Fruit fly (Drosophila melanogaster) whole organism, embryonic: ENCODE results near the gene Acn.

Source experiments
- Abd-B ChIP-seq: fragments of 200-800 bp; sonication (Bioruptor generic); optimal IDR thresholded peaks from 2 replicates; lab custom pipeline; 2018; ENCODE audit warnings: missing biosample characterization, mild to moderate bottlenecking, missing genetic modification characterization, moderate library complexity
- Bteb2 ChIP-seq: fragments of 200-800 bp; sonication (Bioruptor generic); optimal IDR thresholded peaks from 2 replicates; lab custom pipeline; 2016; ENCODE audit warnings: missing biosample characterization, missing genetic modification characterization
- CG11456 ChIP-seq: fragments of 200-800 bp; sonication (Bioruptor generic); IDR thresholded peaks from 3 replicates; pipeline ENCODE4 v1.3.6; 2022; ENCODE audit warnings: missing biosample characterization, missing genetic modification characterization
- CG11695 ChIP-seq: fragments of 200-800 bp; sonication (Bioruptor generic); IDR thresholded peaks from 3 replicates; pipeline ENCODE4 v1.3.6; 2022; ENCODE audit warnings: missing biosample characterization, missing genetic modification characterization
- CG12769 ChIP-seq: fragments of 200-800 bp; sonication (Bioruptor generic); optimal IDR thresholded peaks from 2 replicates; lab custom pipeline; 2019; ENCODE audit warnings: missing biosample characterization, mild to moderate bottlenecking, missing genetic modification characterization, moderate library complexity
- CG13624 ChIP-seq: fragments of 200-800 bp; sonication (Bioruptor generic); optimal IDR thresholded peaks from 2 replicates; lab custom pipeline; 2016; ENCODE audit warnings: missing biosample characterization, missing genetic modification characterization
- CG1603 ChIP-seq: fragments of 200-800 bp; sonication (Bioruptor generic); optimal IDR thresholded peaks from 2 replicates; lab custom pipeline; 2019; ENCODE audit warnings: missing biosample characterization, mild to moderate bottlenecking, missing genetic modification characterization, moderate library complexity
- CG1647 ChIP-seq: fragments of 200-800 bp; sonication (Bioruptor generic); optimal IDR thresholded peaks from 3 replicates; lab custom pipeline; 2016; ENCODE audit warnings: missing biosample characterization, missing genetic modification characterization
- CG16863 ChIP-seq: fragments of 200-800 bp; sonication (Bioruptor generic); optimal IDR thresholded peaks from 3 replicates; lab custom pipeline; 2016; ENCODE audit warnings: missing biosample characterization, missing genetic modification characterization
- CG33213 ChIP-seq: fragments of 200-800 bp; sonication (Bioruptor generic); optimal IDR thresholded peaks from 3 replicates; lab custom pipeline; 2016; ENCODE audit warnings: missing biosample characterization, missing genetic modification characterization
- CG3407 ChIP-seq: fragments of 200-800 bp; sonication (Bioruptor generic); optimal IDR thresholded peaks from 2 replicates; lab custom pipeline; 2018; ENCODE audit warnings: missing biosample characterization, mild to moderate bottlenecking, missing genetic modification characterization
- CG34376 ChIP-seq: fragments of 200-800 bp; sonication (Bioruptor generic); optimal IDR thresholded peaks from 2 replicates; lab custom pipeline; 2018; ENCODE audit warnings: missing biosample characterization, mild to moderate bottlenecking, missing genetic modification characterization
- CG34422 ChIP-seq: fragments of 200-800 bp; sonication (Bioruptor generic); IDR thresholded peaks from 3 replicates; pipeline ENCODE4 v1.3.6; 2022; ENCODE audit warnings: missing biosample characterization, missing genetic modification characterization
- CG6654 ChIP-seq: fragments of 200-800 bp; sonication (Bioruptor generic); optimal IDR thresholded peaks from 2 replicates; lab custom pipeline; 2017; ENCODE audit warnings: missing biosample characterization, mild to moderate bottlenecking, missing genetic modification characterization
- CG7928 ChIP-seq: fragments of 200-800 bp; sonication (Bioruptor generic); optimal IDR thresholded peaks from 2 replicates; lab custom pipeline; 2017; ENCODE audit warnings: missing biosample characterization, mild to moderate bottlenecking, missing genetic modification characterization
- Camta ChIP-seq: fragments of 200-800 bp; sonication (Bioruptor generic); optimal IDR thresholded peaks from 2 replicates; lab custom pipeline; 2016; ENCODE audit warnings: missing biosample characterization, missing genetic modification characterization
- Dll ChIP-seq: fragments of 200-800 bp; sonication (Bioruptor generic); IDR thresholded peaks from 4 replicates; pipeline ENCODE4 v1.3.6; 2022; ENCODE audit warnings: missing biosample characterization, missing genetic modification characterization; ENCODE audit not compliant: partially characterized antibody
- E2f1 ChIP-seq: fragments of 200-800 bp; sonication (Bioruptor generic); IDR thresholded peaks from 2 replicates; pipeline ENCODE4 v1.3.6; 2022; ENCODE audit warnings: missing biosample characterization, missing genetic modification characterization
- Fer3 ChIP-seq: fragments of 200-800 bp; sonication (Bioruptor generic); optimal IDR thresholded peaks from 2 replicates; lab custom pipeline; 2018; ENCODE audit warnings: missing biosample characterization, mild to moderate bottlenecking, missing genetic modification characterization, moderate library complexity
- GATAe ChIP-seq: fragments of 200-800 bp; sonication (Bioruptor generic); conservative IDR thresholded peaks from 2 replicates; pipeline ENCODE4 v1.3.6; 2022; ENCODE audit warnings: missing biosample characterization, missing genetic modification characterization
- HLH3B ChIP-seq: fragments of 200-800 bp; sonication (Bioruptor generic); IDR thresholded peaks from 2 replicates; pipeline ENCODE4 v1.3.6; 2022; ENCODE audit warnings: missing biosample characterization, missing genetic modification characterization
- HmgD ChIP-seq: fragments of 200-800 bp; sonication (Bioruptor generic); optimal IDR thresholded peaks from 3 replicates; lab custom pipeline; 2016; ENCODE audit warnings: missing biosample characterization, missing genetic modification characterization
- HmgZ ChIP-seq: fragments of 200-800 bp; sonication (Bioruptor generic); optimal IDR thresholded peaks from 2 replicates; lab custom pipeline; 2018; ENCODE audit warnings: missing biosample characterization, mild to moderate bottlenecking, missing genetic modification characterization
- Kr ChIP-seq: fragments of 200-800 bp; sonication (Bioruptor generic); optimal IDR thresholded peaks from 2 replicates; lab custom pipeline; 2017; ENCODE audit warnings: missing biosample characterization, mild to moderate bottlenecking, missing genetic modification characterization
- Max ChIP-seq: fragments of 200-800 bp; sonication (Bioruptor generic); optimal IDR thresholded peaks from 2 replicates; lab custom pipeline; 2016; ENCODE audit warnings: missing biosample characterization, mild to moderate bottlenecking, missing genetic modification characterization
- Sox100B ChIP-seq: fragments of 200-800 bp; sonication (Bioruptor generic); optimal IDR thresholded peaks from 3 replicates; lab custom pipeline; 2018; ENCODE audit warnings: missing biosample characterization, mild to moderate bottlenecking, missing genetic modification characterization
- Trl ChIP-seq, 3 experiments: fragments of >200 bp in 2 of 3; fragments of 200-800 bp in 1 of 3; sonication (Bioruptor generic) in 1 of 3; optimal IDR thresholded peaks; 2 replicates in 1 of 3; 3 replicates in 2 of 3; lab custom pipeline; 2016 to 2017; ENCODE audit warnings: missing biosample characterization in 1 of 3, missing genetic modification characterization in 1 of 3
- Usf ChIP-seq: fragments of 200-800 bp; sonication (Bioruptor generic); optimal IDR thresholded peaks from 2 replicates; lab custom pipeline; 2017; ENCODE audit warnings: missing genotype, missing biosample characterization, missing genetic modification characterization
- Vsx1 ChIP-seq: fragments of 200-800 bp; sonication (Bioruptor generic); optimal IDR thresholded peaks from 2 replicates; lab custom pipeline; 2017; ENCODE audit warnings: missing biosample characterization, mild to moderate bottlenecking, missing genetic modification characterization, missing genetic modification reagents
- ato ChIP-seq: fragments of 200-800 bp; sonication (Bioruptor generic); IDR thresholded peaks from 2 replicates; pipeline ENCODE4 v1.3.6; 2022; ENCODE audit warnings: missing biosample characterization, missing genetic modification characterization; ENCODE audit not compliant: partially characterized antibody
- crc ChIP-seq: fragments of 200-800 bp; sonication (Bioruptor generic); optimal IDR thresholded peaks from 2 replicates; lab custom pipeline; 2016; ENCODE audit warnings: missing biosample characterization, missing genetic modification characterization
- dati ChIP-seq: fragments of 200-800 bp; sonication (Bioruptor generic); IDR thresholded peaks from 2 replicates; pipeline ENCODE4 v1.3.6; 2022; ENCODE audit warnings: missing biosample characterization, missing genetic modification characterization
- dysf ChIP-seq: fragments of 200-800 bp; sonication (Bioruptor generic); IDR thresholded peaks from 3 replicates; pipeline ENCODE4 v1.3.6; 2022; ENCODE audit warnings: missing biosample characterization, missing genetic modification characterization
- emc ChIP-seq: fragments of 200-800 bp; sonication (Bioruptor generic); optimal IDR thresholded peaks from 2 replicates; lab custom pipeline; 2016; ENCODE audit warnings: missing biosample characterization, missing genetic modification characterization
- en ChIP-seq: fragments of 200-800 bp; sonication (Bioruptor generic); optimal IDR thresholded peaks from 2 replicates; lab custom pipeline; 2016; ENCODE audit warnings: missing biosample characterization, missing genetic modification characterization
- fd96Cb ChIP-seq: fragments of 200-800 bp; sonication (Bioruptor generic); optimal IDR thresholded peaks from 2 replicates; lab custom pipeline; 2018; ENCODE audit warnings: missing biosample characterization, mild to moderate bottlenecking, missing genetic modification characterization, moderate library complexity
- gcm ChIP-seq: fragments of 200-800 bp; sonication (Bioruptor generic); optimal IDR thresholded peaks from 2 replicates; lab custom pipeline; 2019; ENCODE audit warnings: missing biosample characterization, mild to moderate bottlenecking, missing genetic modification characterization, moderate library complexity
- gfzf ChIP-seq: fragments of 200-800 bp; sonication (Bioruptor generic); optimal IDR thresholded peaks from 2 replicates; lab custom pipeline; 2016; ENCODE audit warnings: missing biosample characterization, mild to moderate bottlenecking, missing genetic modification characterization, moderate library complexity
- gsb-n ChIP-seq: fragments of 200-800 bp; sonication (Bioruptor generic); optimal IDR thresholded peaks from 3 replicates; lab custom pipeline; 2018; ENCODE audit warnings: missing biosample characterization, mild to moderate bottlenecking, missing genetic modification characterization
- kah ChIP-seq: fragments of 200-800 bp; sonication (Bioruptor generic); optimal IDR thresholded peaks from 2 replicates; lab custom pipeline; 2018; ENCODE audit warnings: missing biosample characterization, mild to moderate bottlenecking, missing genetic modification characterization
- mld ChIP-seq: fragments of 200-800 bp; sonication (Bioruptor generic); IDR thresholded peaks from 3 replicates; pipeline ENCODE4 v1.3.6; 2022; ENCODE audit warnings: missing biosample characterization, missing genetic modification characterization; ENCODE audit not compliant: partially characterized antibody
- nau ChIP-seq: fragments of 200-800 bp; sonication (Bioruptor generic); optimal IDR thresholded peaks from 3 replicates; lab custom pipeline; 2017; ENCODE audit warnings: missing biosample characterization, mild to moderate bottlenecking, missing genetic modification characterization, missing genetic modification reagents
- pb ChIP-seq: fragments of 200-800 bp; sonication (Bioruptor generic); optimal IDR thresholded peaks from 3 replicates; lab custom pipeline; 2016; ENCODE audit warnings: missing biosample characterization, missing genetic modification characterization
- salm ChIP-seq: fragments of 200-800 bp; sonication (Bioruptor generic); optimal IDR thresholded peaks from 2 replicates; lab custom pipeline; 2018; ENCODE audit warnings: missing biosample characterization, mild to moderate bottlenecking, missing genetic modification characterization
- sc ChIP-seq, 3 experiments: fragments of >200 bp in 2 of 3; fragments of 200-800 bp in 1 of 3; sonication (Bioruptor generic) in 1 of 3; optimal IDR thresholded peaks; 2 replicates in 2 of 3; 3 replicates in 1 of 3; lab custom pipeline; 2017; ENCODE audit warnings: mild to moderate bottlenecking in 1 of 3, missing biosample characterization in 1 of 3, missing genetic modification characterization in 1 of 3, missing genetic modification reagents in 1 of 3
- schlank ChIP-seq: fragments of 200-800 bp; sonication (Bioruptor generic); optimal IDR thresholded peaks from 2 replicates; lab custom pipeline; 2018; ENCODE audit warnings: missing biosample characterization, mild to moderate bottlenecking, missing genetic modification characterization
- unpg ChIP-seq: fragments of 200-800 bp; sonication (Bioruptor generic); optimal IDR thresholded peaks from 3 replicates; lab custom pipeline; 2018; ENCODE audit warnings: missing biosample characterization, mild to moderate bottlenecking, missing genetic modification characterization, moderate library complexity
- wek ChIP-seq: fragments of 200-800 bp; sonication (Bioruptor generic); optimal IDR thresholded peaks from 3 replicates; lab custom pipeline; 2018; ENCODE audit warnings: missing biosample characterization, mild to moderate bottlenecking, missing genetic modification characterization, moderate library complexity

Gene Acn

dm6 chr2L:19014032-19014880, 30.9 kb upstream of the Acn start (continued):
- TF ChIP-seq kah (GFP tag; lab: Kevin White, UChicago) (peak; percentile 34), HmgD (GFP tag; lab: Kevin White, UChicago) (no peak), salm (tag; lab: Kevin White, UChicago) (peak; percentile 39), emc (GFP tag; lab: Kevin White, UChicago) (no peak), Usf (GFP tag; lab: Kevin White, UChicago) (peak; percentile 21), CG33213 (no peak), sc (optimal IDR thresholded peaks at IDR 0.05; lab: Kevin White, UChicago) (no peak), sc (GFP tag; optimal IDR thresholded peaks at IDR 0.05; lab: Kevin White, UChicago) (peak; percentile 49), nau (GFP tag; lab: Kevin White, UChicago) (peak; percentile 56), CG1647 (GFP tag; lab: Kevin White, UChicago) (no peak), CG11456 (GFP tag; lab: Robert Waterston, UW) (no peak), pb (GFP tag; lab: Kevin White, UChicago) (no peak), Abd-B (GFP tag; lab: Kevin White, UChicago) (peak; percentile 53), CG34376 (GFP tag; lab: Kevin White, UChicago) (peak; percentile 75), GATAe (no peak), Sox100B (GFP tag; lab: Kevin White, UChicago) (peak; percentile 82), schlank (peak; percentile 24), Fer3 (tag; lab: Kevin White, UChicago) (peak; percentile 80), E2f1 (GFP tag; lab: Robert Waterston, UW) (peak; percentile 47), wek (GFP tag; lab: Kevin White, UChicago) (no peak), unpg (GFP tag; lab: Kevin White, UChicago) (peak; percentile 74), en (GFP tag; lab: Kevin White, UChicago) (no peak), CG16863 (no peak), CG3407 (peak; percentile 17), mld (GFP tag; lab: Robert Waterston, UW) (no peak), Dll (GFP tag; lab: Robert Waterston, UW) (no peak), dysf (GFP tag; lab: Robert Waterston, UW) (peak; percentile 79), CG1603 (tag; lab: Kevin White, UChicago) (peak; percentile 9), Vsx1 (GFP tag; lab: Kevin White, UChicago) (peak; percentile 50), Camta (GFP tag; lab: Kevin White, UChicago) (no peak), CG7928 (peak; percentile 20), ato (GFP tag; lab: Robert Waterston, UW) (no peak), Trl (optimal IDR thresholded peaks at IDR 0.05; lab: Kevin White, UChicago) (no peak), Trl (GFP tag; optimal IDR thresholded peaks at IDR 0.05; lab: Kevin White, UChicago) (no peak), crc (GFP tag; lab: Kevin White, UChicago) (no peak), CG34422 (peak; percentile 50; the same call in 1 of the 3 replicates), dati (no peak), Bteb2 (GFP tag; lab: Kevin White, UChicago) (no peak), HLH3B (GFP tag; lab: Robert Waterston, UW) (peak; percentile 70), CG11695 (GFP tag; lab: Robert Waterston, UW) (peak; percentile 68; the same call in 1 of the 3 replicates), CG6654 (GFP tag; lab: Kevin White, UChicago) (no peak), gcm (peak; percentile 51), CG13624 (GFP tag; lab: Kevin White, UChicago) (no peak), fd96Cb (tag; lab: Kevin White, UChicago) (peak; percentile 67), gsb-n (peak; percentile 46), gfzf (GFP tag; lab: Kevin White, UChicago) (no peak), HmgZ (tag; lab: Kevin White, UChicago) (peak; percentile 46), Kr (GFP tag; lab: Kevin White, UChicago) (no peak), CG12769 (tag; lab: Kevin White, UChicago) (no peak), Max (GFP tag; lab: Kevin White, UChicago) (peak; percentile 36)
